Worm (Caenorhabditis elegans) whole organism, young adult: ENCODE results near the gene R11G1.11.

Source experiments
- B0019.2 ChIP-seq: fragments of 200-800 bp; sonication (Bioruptor generic); conservative IDR thresholded peaks from 2 replicates; pipeline ENCODE4 v1.3.6; 2022; ENCODE audit warnings: missing genetic modification reagents, missing genetic modification characterization, missing compliant biosample characterization
- B0261.1 ChIP-seq: sonication (generic microtip); optimal IDR thresholded peaks from 2 replicates; lab custom pipeline; 2016; ENCODE audit warnings: mild to moderate bottlenecking, missing genetic modification characterization, moderate library complexity, missing compliant biosample characterization
- C17E4.6 ChIP-seq: fragments of 200-800 bp; sonication (Bioruptor generic); IDR thresholded peaks from 2 replicates; pipeline ENCODE4 v1.3.6; 2022; ENCODE audit warnings: missing genetic modification reagents, missing genetic modification characterization, missing compliant biosample characterization
- F10E7.11 ChIP-seq: sonication (generic microtip); optimal IDR thresholded peaks from 2 replicates; lab custom pipeline; 2017; ENCODE audit warnings: mild to moderate bottlenecking, missing genetic modification characterization, moderate library complexity, missing compliant biosample characterization
- F23B12.7 ChIP-seq: sonication (generic microtip); optimal IDR thresholded peaks from 2 replicates; lab custom pipeline; 2017; ENCODE audit warnings: missing genetic modification characterization, mild to moderate bottlenecking, missing compliant biosample characterization, antibody characterized with exemption, moderate library complexity; ENCODE audit not compliant: insufficient read depth
- F52B5.7 ChIP-seq: sonication (generic microtip); optimal IDR thresholded peaks from 2 replicates; lab custom pipeline; 2016; ENCODE audit warnings: mild to moderate bottlenecking, missing genetic modification characterization, missing compliant biosample characterization
- F57C9.4 ChIP-seq: sonication (generic microtip); optimal IDR thresholded peaks from 2 replicates; lab custom pipeline; 2017; ENCODE audit warnings: mild to moderate bottlenecking, missing genetic modification characterization, missing compliant biosample characterization
- T26A5.8 ChIP-seq: sonication (generic microtip); optimal IDR thresholded peaks from 2 replicates; lab custom pipeline; 2016; ENCODE audit warnings: missing genetic modification characterization, missing compliant biosample characterization
- Y53G8AR.9 ChIP-seq: fragments of 200-800 bp; sonication (Bioruptor generic); conservative IDR thresholded peaks from 2 replicates; pipeline ENCODE4 v1.3.6; 2022; ENCODE audit warnings: missing genetic modification reagents, missing genetic modification characterization, missing compliant biosample characterization
- Y56A3A.18 ChIP-seq: fragments of 200-800 bp; sonication (Bioruptor generic); IDR thresholded peaks from 2 replicates; pipeline ENCODE4 v1.3.6; 2022; ENCODE audit warnings: missing genetic modification reagents, missing genetic modification characterization, missing compliant biosample characterization
- ama-1 ChIP-seq, 3 experiments: fragments of 150-350 bp in 1 of 3; sonication (generic microtip) in 2 of 3; optimal IDR thresholded peaks; 2 replicates each; lab custom pipeline; 2014 to 2018; ENCODE audit warnings: missing biosample characterization in 2 of 3, missing genetic modification characterization in 2 of 3, missing genetic modification reagents in 2 of 3
- atf-7 ChIP-seq: sonication (generic microtip); optimal IDR thresholded peaks from 2 replicates; lab custom pipeline; 2017; ENCODE audit warnings: mild to moderate bottlenecking, missing genetic modification characterization, missing compliant biosample characterization
- attf-3 ChIP-seq: fragments of 200-800 bp; sonication (Bioruptor generic); conservative IDR thresholded peaks from 2 replicates; pipeline ENCODE4 v1.3.6; 2022; ENCODE audit warnings: missing genetic modification reagents, missing genetic modification characterization, missing compliant biosample characterization
- bed-1 ChIP-seq: fragments of 200-800 bp; sonication (Bioruptor generic); IDR thresholded peaks from 2 replicates; pipeline ENCODE4 v1.3.6; 2022; ENCODE audit warnings: missing genetic modification reagents, missing genetic modification characterization, missing compliant biosample characterization
- ccch-3 ChIP-seq: fragments of 200-800 bp; sonication (Bioruptor generic); optimal IDR thresholded peaks from 2 replicates; lab custom pipeline; 2018; ENCODE audit warnings: mild to moderate bottlenecking, missing genetic modification characterization, missing compliant biosample characterization
- cebp-1 ChIP-seq, 2 experiments: fragments of 200-800 bp in 1 of 2; sonication (Bioruptor generic) in 1 of 2; sonication (generic microtip) in 1 of 2; IDR thresholded peaks in 1 of 2; optimal IDR thresholded peaks in 1 of 2; 2 replicates each; pipeline versions ENCODE4 v1.3.6 to Lab custom; 2017 to 2022; ENCODE audit warnings: missing compliant biosample characterization in 2 of 2, missing genetic modification characterization in 2 of 2, mild to moderate bottlenecking in 1 of 2, missing genetic modification reagents in 1 of 2, moderate library complexity in 1 of 2
- ceh-58 ChIP-seq: fragments of 200-800 bp; sonication (Bioruptor generic); IDR thresholded peaks from 2 replicates; pipeline ENCODE4 v1.3.6; 2022; ENCODE audit warnings: missing genetic modification characterization, missing compliant biosample characterization
- ceh-91 ChIP-seq: fragments of 200-800 bp; sonication (Bioruptor generic); IDR thresholded peaks from 2 replicates; pipeline ENCODE4 v1.3.6; 2022; ENCODE audit warnings: missing genetic modification reagents, missing genetic modification characterization, missing compliant biosample characterization
- egrh-3 ChIP-seq: fragments of 200-800 bp; sonication (Bioruptor generic); IDR thresholded peaks from 2 replicates; pipeline ENCODE4 v1.3.6; 2022; ENCODE audit warnings: missing genetic modification reagents, missing genetic modification characterization, missing compliant biosample characterization
- hmg-1.2 ChIP-seq: fragments of 200-800 bp; sonication (Bioruptor generic); IDR thresholded peaks from 2 replicates; pipeline ENCODE4 v1.3.6; 2022; ENCODE audit warnings: missing genetic modification reagents, missing genetic modification characterization, missing compliant biosample characterization
- lin-26 ChIP-seq: fragments of 200-800 bp; sonication (Bioruptor generic); IDR thresholded peaks from 2 replicates; pipeline ENCODE4 v1.3.6; 2022; ENCODE audit warnings: missing genetic modification reagents, missing genetic modification characterization, missing compliant biosample characterization
- lin-54 ChIP-seq: fragments of 200-800 bp; sonication (Bioruptor generic); optimal IDR thresholded peaks from 2 replicates; lab custom pipeline; 2018; ENCODE audit warnings: mild to moderate bottlenecking, missing genetic modification characterization, missing compliant biosample characterization
- lsl-1 ChIP-seq: fragments of 200-800 bp; sonication (Bioruptor generic); optimal IDR thresholded peaks from 2 replicates; lab custom pipeline; 2018; ENCODE audit warnings: mild to moderate bottlenecking, missing genetic modification characterization, moderate library complexity, missing compliant biosample characterization
- mes-4 ChIP-seq: sonication (generic microtip); optimal IDR thresholded peaks from 2 replicates; lab custom pipeline; 2016; ENCODE audit warnings: missing genotype, missing genetic modification characterization, missing compliant biosample characterization
- nfya-1 ChIP-seq: sonication (generic microtip); optimal IDR thresholded peaks from 2 replicates; lab custom pipeline; 2017; ENCODE audit warnings: antibody characterized with exemption, missing compliant biosample characterization, missing genetic modification characterization, borderline replicate concordance; ENCODE audit not compliant: insufficient read depth
- nfya-2 ChIP-seq: fragments of 200-800 bp; sonication (Bioruptor generic); IDR thresholded peaks from 2 replicates; pipeline ENCODE4 v1.3.6; 2022; ENCODE audit warnings: missing genetic modification reagents, missing genetic modification characterization, missing compliant biosample characterization
- rcor-1 ChIP-seq: fragments of 200-800 bp; sonication (Bioruptor generic); IDR thresholded peaks from 2 replicates; pipeline ENCODE4 v1.3.6; 2022; ENCODE audit warnings: missing genetic modification reagents, missing genetic modification characterization, missing compliant biosample characterization
- snpc-3.4 ChIP-seq: sonication (generic microtip); optimal IDR thresholded peaks from 2 replicates; lab custom pipeline; 2017; ENCODE audit warnings: missing genetic modification characterization, mild to moderate bottlenecking, missing compliant biosample characterization, antibody characterized with exemption, moderate library complexity, missing genotype, missing genetic modification reagents
- tbp1 ChIP-seq: fragments of 200-800 bp; sonication (Bioruptor generic); optimal IDR thresholded peaks from 2 replicates; lab custom pipeline; 2018; ENCODE audit warnings: mild to moderate bottlenecking, missing genetic modification characterization, missing compliant biosample characterization
- tlf-1 ChIP-seq: fragments of 200-800 bp; sonication (Bioruptor generic); optimal IDR thresholded peaks from 2 replicates; lab custom pipeline; 2018; ENCODE audit warnings: mild to moderate bottlenecking, missing genetic modification characterization, missing compliant biosample characterization
- ztf-26 ChIP-seq: sonication (generic microtip); optimal IDR thresholded peaks from 2 replicates; lab custom pipeline; 2017; ENCODE audit warnings: missing genetic modification characterization, missing compliant biosample characterization
- ztf-28 ChIP-seq: fragments of 200-800 bp; sonication (Bioruptor generic); IDR thresholded peaks from 2 replicates; pipeline ENCODE4 v1.3.6; 2022; ENCODE audit warnings: missing genetic modification reagents, missing genetic modification characterization, missing compliant biosample characterization
- ztf-6 ChIP-seq: fragments of 200-800 bp; sonication (Bioruptor generic); IDR thresholded peaks from 2 replicates; pipeline ENCODE4 v1.3.6; 2022; ENCODE audit warnings: missing genetic modification reagents, missing genetic modification characterization, missing compliant biosample characterization

The R11G1.11 gene

DNA sequence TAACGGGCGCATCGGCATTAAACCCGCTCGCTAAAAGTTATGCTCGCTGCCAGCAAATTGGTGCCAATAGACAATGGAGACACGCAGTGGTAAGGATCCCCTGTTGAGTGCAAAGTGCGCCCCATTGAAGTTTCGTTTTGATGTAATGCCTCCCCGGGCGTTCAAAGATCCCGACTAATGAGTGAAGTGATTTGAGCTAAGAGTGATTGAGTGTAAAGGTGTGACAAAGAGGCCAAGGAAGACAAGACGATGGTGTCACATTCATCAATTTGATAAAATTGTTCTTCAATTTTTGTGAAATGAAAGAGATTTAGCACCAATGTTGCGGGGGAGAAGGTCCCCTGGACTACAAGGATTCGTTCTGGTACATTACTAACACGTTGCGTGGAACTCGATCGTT, 28.3 kb downstream of the R11G1.11 start:
- TF ChIP-seq F23B12.7: no peak
- TF ChIP-seq lsl-1 (GFP tag; lab: Kevin White, UChicago): no peak

DNA sequence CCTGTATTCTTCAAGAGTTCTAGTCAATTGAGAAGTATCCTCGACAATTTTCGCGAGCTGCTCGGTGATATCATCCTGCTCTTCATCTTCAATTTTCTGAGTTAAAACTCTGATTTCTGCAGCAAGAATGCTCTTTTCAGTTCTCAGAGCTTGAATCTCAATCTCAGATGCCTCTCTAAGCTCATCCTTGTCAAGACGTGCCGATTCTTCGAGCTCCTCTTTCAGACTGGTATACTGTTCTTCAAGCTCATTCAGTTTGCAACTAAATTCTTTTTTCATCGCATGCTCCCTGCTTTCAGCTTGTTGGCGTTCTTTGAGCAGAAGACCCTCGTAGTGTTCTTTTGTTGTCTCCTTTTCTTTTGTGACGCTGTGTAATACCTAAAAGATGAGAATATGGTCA, 31.7 kb downstream of the R11G1.11 start:
- TF ChIP-seq F57C9.4: no peak

DNA sequence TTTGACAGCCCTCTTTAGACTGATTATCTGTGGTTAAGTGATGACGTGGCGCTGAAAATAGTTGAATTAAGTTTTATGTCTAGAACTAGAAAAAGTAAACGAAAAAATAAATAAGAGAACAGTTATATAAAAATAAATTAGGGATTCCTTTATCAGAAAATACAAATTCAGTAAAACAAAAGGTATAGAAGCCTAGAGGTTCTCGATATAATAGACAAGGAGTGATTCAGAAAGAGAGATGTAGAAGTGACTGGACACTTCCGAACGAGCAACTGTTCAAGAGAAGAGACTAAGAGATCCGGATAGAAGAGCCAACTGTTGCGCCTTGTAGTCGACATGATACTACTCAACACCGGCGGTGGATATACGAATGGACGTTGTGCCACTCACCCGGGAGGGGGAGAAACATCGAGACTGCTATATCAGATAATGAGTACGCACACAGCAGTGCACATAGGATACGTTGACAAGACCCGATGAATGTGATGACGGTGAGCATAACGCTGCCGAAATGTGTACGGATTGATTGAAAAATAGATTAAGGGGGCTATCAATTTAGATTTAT, 34.5 kb downstream of the R11G1.11 start, which contains the start of gene tag-278:
Gene tag-278 (minus strand): TSS at position 51 of the 565 bp plus-strand sequence.
- TF ChIP-seq bed-1 (no peak), nfya-2 (no peak), ceh-58 (GFP tag; lab: Robert Waterston, UW) (no peak), ztf-6 (GFP tag; lab: Robert Waterston, UW) (no peak), ceh-91 (no peak), attf-3 (GFP tag; lab: Robert Waterston, UW) (no peak), Y56A3A.18 (no peak), lin-26 (GFP tag; lab: Robert Waterston, UW) (no peak), ama-1 (optimal IDR thresholded peaks at IDR 0.05; lab: Kevin White, UChicago) (no peak), ama-1 (GFP tag; optimal IDR thresholded peaks at IDR 0.05; lab: Kevin White, UChicago) (no peak), F23B12.7 (no peak), rcor-1 (no peak), C17E4.6 (GFP tag; lab: Robert Waterston, UW) (no peak), Y53G8AR.9 (GFP tag; lab: Robert Waterston, UW) (no peak), ccch-3 (GFP tag; lab: Kevin White, UChicago) (no peak), tlf-1 (GFP tag; lab: Kevin White, UChicago) (no peak), cebp-1 (GFP tag; IDR thresholded peaks at IDR 0.05; lab: Robert Waterston, UW) (no peak), cebp-1 (tag; optimal IDR thresholded peaks at IDR 0.05; lab: Kevin White, UChicago) (no peak), hmg-1.2 (no peak), T26A5.8 (tag; lab: Kevin White, UChicago) (no peak), B0019.2 (GFP tag; lab: Robert Waterston, UW) (no peak), B0261.1 (tag; lab: Kevin White, UChicago) (no peak)

DNA sequence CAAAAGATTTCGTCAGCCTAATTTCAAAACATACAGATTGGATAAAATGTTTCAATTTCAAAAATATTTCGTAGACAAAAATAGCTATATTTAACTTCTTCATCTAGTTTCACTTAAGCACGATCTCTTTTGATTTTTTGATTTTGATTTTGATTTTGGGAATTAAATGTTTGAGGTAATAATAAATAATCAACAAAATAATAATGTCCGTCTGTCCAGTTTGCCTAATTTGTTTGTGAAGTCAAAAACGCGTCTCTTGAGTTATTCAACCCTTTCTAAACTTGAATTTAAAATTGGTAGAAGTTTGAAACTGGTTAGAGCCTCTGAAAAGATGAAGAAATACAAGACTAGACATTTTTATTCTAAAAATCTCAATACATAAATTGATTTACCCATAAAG, 35.1 kb downstream of the R11G1.11 start:
- no peak for TF ChIP-seq F57C9.4
- no peak for TF ChIP-seq F52B5.7 (tag; lab: Kevin White, UChicago)
- TF ChIP-seq ztf-28 (GFP tag; lab: Robert Waterston, UW): no peak
- no peak for TF ChIP-seq nfya-1 (tag; lab: Kevin White, UChicago)
- TF ChIP-seq tbp1: no peak
- no peak for TF ChIP-seq lin-54 (GFP tag; lab: Kevin White, UChicago)
- TF ChIP-seq atf-7 (tag; lab: Kevin White, UChicago): no peak
- TF ChIP-seq F10E7.11 (tag; lab: Kevin White, UChicago): no peak
- TF ChIP-seq ztf-26 (tag; lab: Kevin White, UChicago): no peak
- TF ChIP-seq mes-4 (tag; lab: Kevin White, UChicago): no peak
- no peak for TF ChIP-seq snpc-3.4 (tag; lab: Kevin White, UChicago)
- TF ChIP-seq egrh-3 (GFP tag; lab: Robert Waterston, UW): no peak
- TF ChIP-seq ama-1 (optimal IDR thresholded peaks at IDR 0.05; lab: Kevin White, UChicago): no peak
- no peak for TF ChIP-seq ama-1 (GFP tag; optimal IDR thresholded peaks at IDR 0.05; lab: Kevin White, UChicago)
